Fruit fly (Drosophila melanogaster) whole organism, embryonic: ENCODE data around the gene CG11986.

Source experiments
- Aef1 ChIP-seq: fragments of 200-800 bp; sonication (Bioruptor generic); IDR thresholded peaks from 3 replicates; pipeline ENCODE4 v1.3.6; 2022; ENCODE audit warnings: missing biosample characterization, missing genetic modification characterization
- Asciz ChIP-seq: fragments of 200-800 bp; sonication (Bioruptor generic); optimal IDR thresholded peaks from 2 replicates; lab custom pipeline; 2017; ENCODE audit warnings: missing biosample characterization, mild to moderate bottlenecking, missing genetic modification characterization, missing genetic modification reagents
- CG11398 ChIP-seq: fragments of 200-800 bp; sonication (Bioruptor generic); optimal IDR thresholded peaks from 2 replicates; lab custom pipeline; 2016; ENCODE audit warnings: missing biosample characterization, missing genetic modification characterization
- CG12071 ChIP-seq: fragments of 200-800 bp; sonication (Bioruptor generic); optimal IDR thresholded peaks from 3 replicates; lab custom pipeline; 2018; ENCODE audit warnings: missing biosample characterization, mild to moderate bottlenecking, missing genetic modification characterization
- CG12236 ChIP-seq: fragments of 200-800 bp; sonication (Bioruptor generic); optimal IDR thresholded peaks from 2 replicates; lab custom pipeline; 2016; ENCODE audit warnings: missing biosample characterization, missing genetic modification characterization
- CG13775 ChIP-seq: fragments of 200-800 bp; sonication (Bioruptor generic); optimal IDR thresholded peaks from 3 replicates; lab custom pipeline; 2017; ENCODE audit warnings: missing biosample characterization, mild to moderate bottlenecking, missing genetic modification characterization
- CG14965 ChIP-seq: fragments of 200-800 bp; sonication (Bioruptor generic); optimal IDR thresholded peaks from 2 replicates; lab custom pipeline; 2016; ENCODE audit warnings: missing biosample characterization, missing genetic modification characterization, borderline replicate concordance
- CG16815 ChIP-seq: fragments of 200-800 bp; sonication (Bioruptor generic); optimal IDR thresholded peaks from 3 replicates; lab custom pipeline; 2017; ENCODE audit warnings: missing biosample characterization, mild to moderate bottlenecking, missing genetic modification characterization
- CG17359 ChIP-seq: fragments of 200-800 bp; sonication (Bioruptor generic); optimal IDR thresholded peaks from 3 replicates; lab custom pipeline; 2018; ENCODE audit warnings: missing biosample characterization, mild to moderate bottlenecking, missing genetic modification characterization, moderate library complexity
- CG17568 ChIP-seq: fragments of 200-800 bp; sonication (Bioruptor generic); optimal IDR thresholded peaks from 2 replicates; lab custom pipeline; 2018; ENCODE audit warnings: missing biosample characterization, mild to moderate bottlenecking, missing genetic modification characterization, moderate library complexity
- CG17829 ChIP-seq: fragments of 200-800 bp; optimal IDR thresholded peaks from 2 replicates; lab custom pipeline; 2019; ENCODE audit warnings: missing biosample characterization, mild to moderate bottlenecking, missing genetic modification characterization, moderate library complexity
- CG2678 ChIP-seq: fragments of 200-800 bp; sonication (Bioruptor generic); optimal IDR thresholded peaks from 3 replicates; lab custom pipeline; 2019; ENCODE audit warnings: missing biosample characterization, mild to moderate bottlenecking, missing genetic modification characterization, moderate library complexity
- CG31365 ChIP-seq: fragments of 200-800 bp; sonication (Bioruptor generic); optimal IDR thresholded peaks from 2 replicates; lab custom pipeline; 2018; ENCODE audit warnings: missing biosample characterization, mild to moderate bottlenecking, missing genetic modification characterization
- CG3838 ChIP-seq: fragments of 200-800 bp; sonication (Bioruptor generic); optimal IDR thresholded peaks from 3 replicates; lab custom pipeline; 2016; ENCODE audit warnings: missing biosample characterization, missing genetic modification characterization
- CG42726 ChIP-seq: fragments of 200-800 bp; sonication (Bioruptor generic); IDR thresholded peaks from 2 replicates; pipeline ENCODE4 v1.3.6; 2022; ENCODE audit warnings: missing biosample characterization, missing genetic modification characterization; ENCODE audit not compliant: partially characterized antibody
- CG4707 ChIP-seq: fragments of 200-800 bp; sonication (Bioruptor generic); optimal IDR thresholded peaks from 2 replicates; lab custom pipeline; 2018; ENCODE audit warnings: missing biosample characterization, mild to moderate bottlenecking, missing genetic modification characterization, moderate library complexity
- CG6683 ChIP-seq: fragments of 200-800 bp; sonication (Bioruptor generic); optimal IDR thresholded peaks from 2 replicates; lab custom pipeline; 2017; ENCODE audit warnings: missing biosample characterization, mild to moderate bottlenecking, missing genetic modification characterization, missing genetic modification reagents
- CG6813 ChIP-seq: fragments of 200-800 bp; sonication (Bioruptor generic); optimal IDR thresholded peaks from 2 replicates; lab custom pipeline; 2017; ENCODE audit warnings: missing biosample characterization, missing genetic modification characterization, mild to moderate bottlenecking, moderate library complexity, missing genetic modification reagents
- CG7839 ChIP-seq: fragments of 200-800 bp; sonication (Bioruptor generic); optimal IDR thresholded peaks from 3 replicates; lab custom pipeline; 2018; ENCODE audit warnings: missing biosample characterization, mild to moderate bottlenecking, missing genetic modification characterization, moderate library complexity
- CrebB ChIP-seq: fragments of 200-800 bp; sonication (Bioruptor generic); optimal IDR thresholded peaks from 3 replicates; lab custom pipeline; 2018; ENCODE audit warnings: missing biosample characterization, mild to moderate bottlenecking, missing genetic modification characterization
- Eip74EF ChIP-seq, 2 experiments: fragments of 200-800 bp in 1 of 2; fragments of >200 bp in 1 of 2; sonication (Bioruptor generic) in 1 of 2; optimal IDR thresholded peaks; 2 replicates each; lab custom pipeline; 2017 to 2019; ENCODE audit warnings: missing biosample characterization in 2 of 2, missing genetic modification characterization in 2 of 2, mild to moderate bottlenecking in 1 of 2, moderate library complexity in 1 of 2
- Hsf ChIP-seq: fragments of 200-800 bp; sonication (Bioruptor generic); optimal IDR thresholded peaks from 3 replicates; lab custom pipeline; 2016; ENCODE audit warnings: missing biosample characterization, missing genetic modification characterization
- Myb ChIP-seq: fragments of 200-800 bp; sonication (Bioruptor generic); optimal IDR thresholded peaks from 2 replicates; lab custom pipeline; 2016; ENCODE audit warnings: missing biosample characterization, missing genetic modification characterization
- Pdp1 ChIP-seq, 2 experiments: fragments of 200-800 bp; sonication (Bioruptor generic); optimal IDR thresholded peaks; 3 replicates each; lab custom pipeline; 2016; ENCODE audit warnings: missing biosample characterization in 2 of 2, missing genetic modification characterization in 2 of 2, mild to moderate bottlenecking in 1 of 2, moderate library complexity in 1 of 2
- Sox102F ChIP-seq: fragments of 200-800 bp; sonication (Bioruptor generic); optimal IDR thresholded peaks from 2 replicates; lab custom pipeline; 2018; ENCODE audit warnings: missing biosample characterization, mild to moderate bottlenecking, missing genetic modification characterization, moderate library complexity
- Sry-β ChIP-seq: fragments of 200-800 bp; sonication (Bioruptor generic); optimal IDR thresholded peaks from 2 replicates; lab custom pipeline; 2018; ENCODE audit warnings: missing biosample characterization, mild to moderate bottlenecking, missing genetic modification characterization, moderate library complexity
- Sry-δ ChIP-seq: fragments of 200-800 bp; sonication (Bioruptor generic); optimal IDR thresholded peaks from 2 replicates; lab custom pipeline; 2016; ENCODE audit warnings: missing biosample characterization, missing genetic modification characterization
- amos ChIP-seq: fragments of 200-800 bp; sonication (Bioruptor generic); IDR thresholded peaks from 2 replicates; pipeline ENCODE4 v1.3.6; 2022; ENCODE audit warnings: missing biosample characterization, missing genetic modification characterization; ENCODE audit not compliant: partially characterized antibody
- bigmax ChIP-seq: fragments of 200-800 bp; sonication (Bioruptor generic); optimal IDR thresholded peaks from 2 replicates; lab custom pipeline; 2018; ENCODE audit warnings: missing biosample characterization, mild to moderate bottlenecking, missing genetic modification characterization
- btn ChIP-seq: fragments of 200-800 bp; sonication (Bioruptor generic); optimal IDR thresholded peaks from 2 replicates; lab custom pipeline; 2016; ENCODE audit warnings: missing biosample characterization, missing genetic modification characterization
- chinmo ChIP-seq: fragments of 200-800 bp; sonication (Bioruptor generic); IDR thresholded peaks from 4 replicates; pipeline ENCODE4 v1.3.6; 2022; ENCODE audit warnings: missing biosample characterization, missing genetic modification characterization; ENCODE audit not compliant: partially characterized antibody
- crc ChIP-seq: fragments of 200-800 bp; sonication (Bioruptor generic); optimal IDR thresholded peaks from 2 replicates; lab custom pipeline; 2016; ENCODE audit warnings: missing biosample characterization, missing genetic modification characterization
- cwo ChIP-seq: fragments of 200-800 bp; sonication (Bioruptor generic); optimal IDR thresholded peaks from 3 replicates; lab custom pipeline; 2017; ENCODE audit warnings: missing biosample characterization, missing genetic modification characterization, mild to moderate bottlenecking, moderate library complexity, missing genetic modification reagents
- da ChIP-seq: fragments of 200-800 bp; sonication (Bioruptor generic); optimal IDR thresholded peaks from 2 replicates; lab custom pipeline; 2016; ENCODE audit warnings: missing biosample characterization, missing genetic modification characterization
- dati ChIP-seq: fragments of 200-800 bp; sonication (Bioruptor generic); IDR thresholded peaks from 2 replicates; pipeline ENCODE4 v1.3.6; 2022; ENCODE audit warnings: missing biosample characterization, missing genetic modification characterization
- dysf ChIP-seq: fragments of 200-800 bp; sonication (Bioruptor generic); IDR thresholded peaks from 3 replicates; pipeline ENCODE4 v1.3.6; 2022; ENCODE audit warnings: missing biosample characterization, missing genetic modification characterization
- exex ChIP-seq: fragments of 200-800 bp; sonication (Bioruptor generic); optimal IDR thresholded peaks from 4 replicates; lab custom pipeline; 2018; ENCODE audit warnings: missing biosample characterization, mild to moderate bottlenecking, missing genetic modification characterization, moderate library complexity
- ftz-f1 ChIP-seq: fragments of 200-800 bp; sonication (Bioruptor generic); optimal IDR thresholded peaks from 2 replicates; lab custom pipeline; 2016; ENCODE audit warnings: missing biosample characterization, missing genetic modification characterization
- grn ChIP-seq: fragments of 200-800 bp; sonication (Bioruptor generic); optimal IDR thresholded peaks from 3 replicates; lab custom pipeline; 2017; ENCODE audit warnings: missing biosample characterization, missing genetic modification characterization
- gro ChIP-seq: fragments of 200-800 bp; sonication (Bioruptor generic); optimal IDR thresholded peaks from 2 replicates; lab custom pipeline; 2016; ENCODE audit warnings: missing biosample characterization, missing genetic modification characterization
- ind ChIP-seq: fragments of 200-800 bp; sonication (Bioruptor generic); optimal IDR thresholded peaks from 3 replicates; lab custom pipeline; 2016; ENCODE audit warnings: missing biosample characterization, missing genetic modification characterization
- kah ChIP-seq: fragments of 200-800 bp; sonication (Bioruptor generic); optimal IDR thresholded peaks from 2 replicates; lab custom pipeline; 2018; ENCODE audit warnings: missing biosample characterization, mild to moderate bottlenecking, missing genetic modification characterization
- pho ChIP-seq: fragments of 200-800 bp; sonication (Bioruptor generic); optimal IDR thresholded peaks from 2 replicates; lab custom pipeline; 2016; ENCODE audit warnings: missing biosample characterization, missing genetic modification characterization
- pnt ChIP-seq: fragments of 200-800 bp; sonication (Bioruptor generic); optimal IDR thresholded peaks from 3 replicates; lab custom pipeline; 2016; ENCODE audit warnings: missing biosample characterization, missing genetic modification characterization
- pros ChIP-seq: fragments of 200-800 bp; sonication (Bioruptor generic); optimal IDR thresholded peaks from 3 replicates; lab custom pipeline; 2019; ENCODE audit warnings: missing biosample characterization, mild to moderate bottlenecking, missing genetic modification characterization, moderate library complexity
- scrt ChIP-seq: fragments of 200-800 bp; sonication (Bioruptor generic); optimal IDR thresholded peaks from 2 replicates; lab custom pipeline; 2018; ENCODE audit warnings: missing biosample characterization, mild to moderate bottlenecking, missing genetic modification characterization, moderate library complexity
- slp2 ChIP-seq: fragments of 200-800 bp; sonication (Bioruptor generic); optimal IDR thresholded peaks from 2 replicates; lab custom pipeline; 2016; ENCODE audit warnings: missing biosample characterization, missing genetic modification characterization
- tup ChIP-seq: fragments of 200-800 bp; sonication (Bioruptor generic); optimal IDR thresholded peaks from 2 replicates; lab custom pipeline; 2016; ENCODE audit warnings: missing biosample characterization, mild to moderate bottlenecking, missing genetic modification characterization, moderate library complexity
- unc-4 ChIP-seq: fragments of 200-800 bp; sonication (Bioruptor generic); IDR thresholded peaks from 2 replicates; pipeline ENCODE4 v1.3.6; 2022; ENCODE audit warnings: missing biosample characterization, missing genetic modification characterization; ENCODE audit not compliant: partially characterized antibody

Gene CG11986

dm6 chr3R:9053021-9053420, 37.8 kb downstream of the CG11986 start:
- TF ChIP-seq CG17359 (tag; lab: Kevin White, UChicago) (peak; percentile 48), CG12236 (GFP tag; lab: Kevin White, UChicago) (peak; percentile 29), Sry-δ (GFP tag; lab: Kevin White, UChicago) (peak; percentile 44), ind (GFP tag; lab: Kevin White, UChicago) (peak; percentile 46), chinmo (no peak), pros (peak; percentile 91), crc (GFP tag; lab: Kevin White, UChicago) (no peak), cwo (GFP tag; lab: Kevin White, UChicago) (peak; percentile 78), dysf (no peak), grn (no peak), CG42726 (GFP tag; lab: Robert Waterston, UW) (no peak), CrebB (tag; lab: Kevin White, UChicago) (peak; percentile 74), CG12071 (peak; percentile 56), CG16815 (GFP tag; lab: Kevin White, UChicago) (no peak), Myb (GFP tag; lab: Kevin White, UChicago) (peak; percentile 32), exex (tag; lab: Kevin White, UChicago) (no peak), CG14965 (no peak), CG31365 (tag; lab: Kevin White, UChicago) (peak; percentile 35), CG17568 (GFP tag; lab: Kevin White, UChicago) (no peak), slp2 (GFP tag; lab: Kevin White, UChicago) (peak; percentile 50), CG13775 (GFP tag; lab: Kevin White, UChicago) (no peak), CG4707 (GFP tag; lab: Kevin White, UChicago) (peak; percentile 42), ftz-f1 (GFP tag; lab: Kevin White, UChicago) (peak; percentile 84), Eip74EF (GFP tag; optimal IDR thresholded peaks at IDR 0.05; lab: Kevin White, UChicago) (peak in 1 of 2 experiments; percentile 54), kah (GFP tag; lab: Kevin White, UChicago) (peak; percentile 63), CG6683 (GFP tag; lab: Kevin White, UChicago) (peak; percentile 35), Aef1 (GFP tag; lab: Robert Waterston, UW) (no peak), CG3838 (GFP tag; lab: Kevin White, UChicago) (no peak), pnt (GFP tag; lab: Kevin White, UChicago) (peak; percentile 57), CG11398 (GFP tag; lab: Kevin White, UChicago) (peak; percentile 32), gro (GFP tag; lab: Kevin White, UChicago) (peak; percentile 73), dati (GFP tag; lab: Robert Waterston, UW) (no peak), CG2678 (peak; percentile 46), Sox102F (GFP tag; lab: Kevin White, UChicago) (no peak), Sry-β (no peak), bigmax (peak; percentile 37), btn (GFP tag; lab: Kevin White, UChicago) (peak; percentile 40), amos (GFP tag; lab: Robert Waterston, UW) (no peak), CG7839 (tag; lab: Kevin White, UChicago) (peak; percentile 24), Asciz (GFP tag; lab: Kevin White, UChicago) (no peak), scrt (GFP tag; lab: Kevin White, UChicago) (peak; percentile 62), CG6813 (GFP tag; lab: Kevin White, UChicago) (peak; percentile 76), tup (GFP tag; lab: Kevin White, UChicago) (no peak), Pdp1 (GFP tag; optimal IDR thresholded peaks at IDR 0.05; lab: Kevin White, UChicago) (peak; percentile 46 to 67), CG17829 (tag; lab: Kevin White, UChicago) (peak; percentile 61), pho (peak; percentile 78), Hsf (GFP tag; lab: Kevin White, UChicago) (peak; percentile 41), da (GFP tag; lab: Kevin White, UChicago) (peak; percentile 46), unc-4 (GFP tag; lab: Robert Waterston, UW) (no peak)
